Worm (Caenorhabditis elegans) whole organism, L2 larva: ENCODE results near the gene T22D1.8.

Experiments used
- C34F6.9 ChIP-seq: fragments of 150-350 bp; optimal IDR thresholded peaks from 2 replicates; lab custom pipeline; 2014; ENCODE audit warnings: missing biosample characterization, missing genetic modification characterization
- F13H6.1 ChIP-seq: sonication (generic microtip); optimal IDR thresholded peaks from 2 replicates; lab custom pipeline; 2016; ENCODE audit warnings: missing genetic modification characterization, missing compliant biosample characterization
- Y55F3AM.14 ChIP-seq: fragments of 200-800 bp; sonication (Bioruptor generic); optimal IDR thresholded peaks from 2 replicates; lab custom pipeline; 2018; ENCODE audit warnings: mild to moderate bottlenecking, missing genetic modification characterization, missing compliant biosample characterization
- ZK546.5 ChIP-seq: sonication (generic microtip); optimal IDR thresholded peaks from 2 replicates; lab custom pipeline; 2017; ENCODE audit warnings: missing biosample characterization, missing genetic modification characterization
- alr-1 ChIP-seq: fragments of 150-350 bp; optimal IDR thresholded peaks from 2 replicates; lab custom pipeline; 2014; ENCODE audit warnings: missing biosample characterization, missing genetic modification characterization
- aly-2 ChIP-seq: fragments of 150-350 bp; optimal IDR thresholded peaks from 2 replicates; lab custom pipeline; 2014; ENCODE audit warnings: missing biosample characterization, missing genetic modification characterization
- ama-1 ChIP-seq: fragments of 150-350 bp; optimal IDR thresholded peaks from 2 replicates; lab custom pipeline; 2018; ENCODE audit warnings: inconsistent platforms
- blmp-1 ChIP-seq: sonication (generic microtip); optimal IDR thresholded peaks from 2 replicates; lab custom pipeline; 2017; ENCODE audit warnings: missing genetic modification characterization, mild to moderate bottlenecking, missing compliant biosample characterization, antibody characterized with exemption, moderate library complexity; ENCODE audit not compliant: insufficient read depth
- ceh-16 ChIP-seq: fragments of 150-350 bp; optimal IDR thresholded peaks from 2 replicates; lab custom pipeline; 2014; ENCODE audit warnings: missing biosample characterization, missing genetic modification characterization
- ceh-82 ChIP-seq: fragments of 150-350 bp; optimal IDR thresholded peaks from 2 replicates; lab custom pipeline; 2014; ENCODE audit warnings: missing biosample characterization, missing genetic modification characterization
- crh-2 ChIP-seq: sonication (generic microtip); optimal IDR thresholded peaks from 2 replicates; lab custom pipeline; 2017; ENCODE audit warnings: missing biosample characterization, missing genetic modification characterization
- dmd-4 ChIP-seq: sonication (generic microtip); optimal IDR thresholded peaks from 2 replicates; lab custom pipeline; 2017; ENCODE audit warnings: missing biosample characterization, missing genetic modification characterization
- egl-27 ChIP-seq: sonication (generic microtip); optimal IDR thresholded peaks from 3 replicates; lab custom pipeline; 2017; ENCODE audit warnings: missing biosample characterization, missing genetic modification reagents, missing genetic modification characterization
- elt-1 ChIP-seq: fragments of 150-350 bp; optimal IDR thresholded peaks from 2 replicates; lab custom pipeline; 2014; ENCODE audit warnings: missing biosample characterization, missing genetic modification characterization
- elt-3 ChIP-seq: sonication (generic microtip); optimal IDR thresholded peaks from 2 replicates; lab custom pipeline; 2017; ENCODE audit warnings: missing biosample characterization, missing genetic modification characterization
- fos-1 ChIP-seq: fragments of 150-350 bp; optimal IDR thresholded peaks from 2 replicates; lab custom pipeline; 2014; ENCODE audit warnings: missing biosample characterization, missing genetic modification characterization
- gmeb-1 ChIP-seq: fragments of 150-350 bp; optimal IDR thresholded peaks from 2 replicates; lab custom pipeline; 2014; ENCODE audit warnings: missing biosample characterization, missing genetic modification characterization
- lin-13 ChIP-seq: fragments of 150-350 bp; optimal IDR thresholded peaks from 2 replicates; lab custom pipeline; 2014; ENCODE audit warnings: missing biosample characterization, missing genetic modification reagents, missing genetic modification characterization
- lin-39 ChIP-seq: fragments of 150-350 bp; optimal IDR thresholded peaks from 2 replicates; lab custom pipeline; 2014; ENCODE audit warnings: missing biosample characterization, missing genetic modification reagents, missing genetic modification characterization
- lsy-2 ChIP-seq, 2 experiments: fragments of 150-350 bp in 1 of 2; sonication (generic microtip) in 1 of 2; optimal IDR thresholded peaks; 2 replicates each; lab custom pipeline; 2014 to 2017; ENCODE audit warnings: missing biosample characterization in 2 of 2, missing genetic modification characterization in 2 of 2
- mab-5 ChIP-seq: fragments of 150-350 bp; optimal IDR thresholded peaks from 2 replicates; lab custom pipeline; 2014; ENCODE audit warnings: missing biosample characterization, missing genetic modification characterization
- mbf-1 ChIP-seq: sonication (generic microtip); optimal IDR thresholded peaks from 2 replicates; lab custom pipeline; 2017; ENCODE audit warnings: missing biosample characterization, missing genetic modification characterization
- mdl-1 ChIP-seq, 2 experiments: fragments of 150-350 bp in 1 of 2; sonication (generic microtip) in 1 of 2; optimal IDR thresholded peaks; 2 replicates each; lab custom pipeline; 2017; ENCODE audit warnings: missing biosample characterization in 2 of 2, missing genetic modification characterization in 2 of 2
- nhr-10 ChIP-seq: sonication (generic microtip); optimal IDR thresholded peaks from 2 replicates; lab custom pipeline; 2017; ENCODE audit warnings: missing biosample characterization, missing genetic modification characterization
- nhr-11 ChIP-seq: fragments of 150-350 bp; optimal IDR thresholded peaks from 2 replicates; lab custom pipeline; 2014; ENCODE audit warnings: missing biosample characterization, missing genetic modification characterization
- nhr-12 ChIP-seq: fragments of 150-350 bp; optimal IDR thresholded peaks from 2 replicates; lab custom pipeline; 2014; ENCODE audit warnings: missing biosample characterization, missing genetic modification characterization
- nhr-129 ChIP-seq: fragments of 150-350 bp; optimal IDR thresholded peaks from 2 replicates; lab custom pipeline; 2014; ENCODE audit warnings: missing biosample characterization, missing genetic modification characterization
- nhr-21 ChIP-seq: fragments of 150-350 bp; optimal IDR thresholded peaks from 2 replicates; lab custom pipeline; 2014; ENCODE audit warnings: missing biosample characterization, missing genetic modification characterization
- nhr-23 ChIP-seq: fragments of 150-350 bp; optimal IDR thresholded peaks from 2 replicates; lab custom pipeline; 2014; ENCODE audit warnings: missing biosample characterization, missing genetic modification reagents, missing genetic modification characterization
- nhr-237 ChIP-seq: fragments of 150-350 bp; optimal IDR thresholded peaks from 2 replicates; lab custom pipeline; 2014; ENCODE audit warnings: missing biosample characterization, missing genetic modification characterization
- nhr-25 ChIP-seq: fragments of 150-350 bp; sonication (generic microtip); optimal IDR thresholded peaks from 3 replicates; lab custom pipeline; 2014; ENCODE audit warnings: missing biosample characterization, missing genetic modification characterization
- nhr-6 ChIP-seq: fragments of 150-350 bp; optimal IDR thresholded peaks from 2 replicates; lab custom pipeline; 2014; ENCODE audit warnings: missing biosample characterization, missing genetic modification characterization
- nhr-77 ChIP-seq: fragments of 150-350 bp; optimal IDR thresholded peaks from 2 replicates; lab custom pipeline; 2014; ENCODE audit warnings: missing biosample characterization, missing genetic modification characterization
- sem-4 ChIP-seq: fragments of 150-350 bp; optimal IDR thresholded peaks from 2 replicates; lab custom pipeline; 2014; ENCODE audit warnings: missing biosample characterization, missing genetic modification reagents, missing genetic modification characterization
- skn-1 ChIP-seq: sonication (generic microtip); optimal IDR thresholded peaks from 2 replicates; lab custom pipeline; 2017; ENCODE audit warnings: missing biosample characterization, missing genetic modification characterization
- sma-9 ChIP-seq, 2 experiments: fragments of 150-350 bp in 1 of 2; sonication (generic microtip) in 1 of 2; optimal IDR thresholded peaks; 2 replicates each; lab custom pipeline; 2014 to 2016; ENCODE audit warnings: missing genetic modification characterization in 2 of 2, mild to moderate bottlenecking in 1 of 2, missing biosample characterization in 1 of 2, missing compliant biosample characterization in 1 of 2, missing genetic modification reagents in 1 of 2, moderate library complexity in 1 of 2
- snpc-4 ChIP-seq: fragments of 150-350 bp; optimal IDR thresholded peaks from 2 replicates; lab custom pipeline; 2014; ENCODE audit warnings: missing biosample characterization, missing genetic modification characterization
- unc-55 ChIP-seq: fragments of 150-350 bp; sonication (generic microtip); optimal IDR thresholded peaks from 3 replicates; lab custom pipeline; 2014; ENCODE audit warnings: missing biosample characterization, missing genetic modification reagents, missing genetic modification characterization
- zag-1 ChIP-seq: fragments of 150-350 bp; optimal IDR thresholded peaks from 2 replicates; lab custom pipeline; 2014; ENCODE audit warnings: missing biosample characterization, missing genetic modification characterization
- ztf-1 ChIP-seq: fragments of 200-800 bp; sonication (Bioruptor generic); conservative IDR thresholded peaks from 2 replicates; pipeline ENCODE4 v1.3.6; 2022; ENCODE audit warnings: missing genetic modification characterization, missing compliant biosample characterization

The T22D1.8 gene

ce11 chrIV:6916831-6917230, 10.7 kb upstream of the T22D1.8 start:
- no peak for TF ChIP-seq nhr-23 (tag; lab: Kevin White, UChicago)
- no peak for TF ChIP-seq sma-9 (GFP tag; optimal IDR thresholded peaks at IDR 0.05; lab: Kevin White, UChicago)
- TF ChIP-seq sma-9 (tag; optimal IDR thresholded peaks at IDR 0.05; lab: Kevin White, UChicago) = no peak
- no peak for TF ChIP-seq nhr-237
- no peak for TF ChIP-seq ceh-16
- no peak for TF ChIP-seq ztf-1 (GFP tag; lab: Robert Waterston, UW)
- TF ChIP-seq elt-3 = no peak
- no peak for TF ChIP-seq ama-1
- no peak for TF ChIP-seq elt-1
- no peak for TF ChIP-seq gmeb-1

ce11 chrIV:6914161-6914585, 8.0 kb upstream of the T22D1.8 start:
- TF ChIP-seq snpc-4 (tag; lab: Kevin White, UChicago) = peak; percentile 26

ce11 chrIV:6912851-6913588, 6.9 kb upstream of the T22D1.8 start, which contains the start of gene T22D1.3:
TSS of gene T22D1.3 (plus strand) at chrIV:6913538.
- TF ChIP-seq snpc-4 (tag; lab: Kevin White, UChicago) = peak; percentile 30
- TF ChIP-seq lsy-2 (tag; optimal IDR thresholded peaks at IDR 0.05; lab: Kevin White, UChicago) = peak in 1 of 2 experiments; percentile 30
- TF ChIP-seq unc-55 = peak; percentile 59
- TF ChIP-seq nhr-21 (tag; lab: Kevin White, UChicago) = no peak
- TF ChIP-seq C34F6.9 = peak; percentile 19

ce11 chrIV:6909863-6910733, 4.0 kb upstream of the T22D1.8 start, which contains the start of the genes rpn-1 and ribo-1:
TSS of gene rpn-1 (minus strand) at chrIV:6909913.
TSS of gene ribo-1 (plus strand) at chrIV:6910683.
- no peak for TF ChIP-seq mab-5 (tag; lab: Kevin White, UChicago)
- peak; percentile 84 for TF ChIP-seq crh-2 (tag; lab: Kevin White, UChicago)
- peak; percentile 99 for TF ChIP-seq skn-1 (tag; lab: Kevin White, UChicago)
- no peak for TF ChIP-seq ceh-82
- no peak for TF ChIP-seq F13H6.1 (tag; lab: Kevin White, UChicago)
- no peak for TF ChIP-seq fos-1 (tag; lab: Kevin White, UChicago)
- peak in 1 of 2 experiments; percentile 64 for TF ChIP-seq lsy-2 (tag; optimal IDR thresholded peaks at IDR 0.05; lab: Kevin White, UChicago)
- peak; percentile 68 for TF ChIP-seq unc-55
- peak; percentile 5 for TF ChIP-seq snpc-4 (tag; lab: Kevin White, UChicago)
- peak; percentile 50 for TF ChIP-seq nhr-129
- peak; percentile 12 for TF ChIP-seq nhr-25 (tag; lab: Kevin White, UChicago)
- peak; percentile 74 for TF ChIP-seq C34F6.9
- TF ChIP-seq ceh-16 = no peak
- TF ChIP-seq, all 48 proteins: peak for 8

- TF ChIP-seq nhr-77 (tag; lab: Kevin White, UChicago) (no peak), ztf-1 (GFP tag; lab: Robert Waterston, UW) (no peak), gmeb-1 (no peak), mbf-1 (tag; lab: Kevin White, UChicago) (no peak), nhr-237 (no peak), nhr-25 (tag; lab: Kevin White, UChicago) (no peak), aly-2 (no peak), ceh-16 (no peak), nhr-6 (tag; lab: Kevin White, UChicago) (no peak), sem-4 (tag; lab: Kevin White, UChicago) (no peak), egl-27 (no peak)
These were observed 1.3 kb upstream of the T22D1.8 start for ce11 chrIV:6907487-6907886.

- TF ChIP-seq dmd-4 (tag; lab: Kevin White, UChicago) = no peak
- TF ChIP-seq nhr-12 = no peak
- TF ChIP-seq C34F6.9 = no peak
- no peak for TF ChIP-seq Y55F3AM.14 (GFP tag; lab: Kevin White, UChicago)
- no peak for TF ChIP-seq mdl-1 (tag; optimal IDR thresholded peaks at IDR 0.05; lab: Kevin White, UChicago)
- no peak for TF ChIP-seq nhr-129
- no peak for TF ChIP-seq nhr-11
- no peak for TF ChIP-seq nhr-237
- no peak for TF ChIP-seq lin-13 (GFP tag; lab: Kevin White, UChicago)
- no peak for TF ChIP-seq lsy-2 (tag; optimal IDR thresholded peaks at IDR 0.05; lab: Kevin White, UChicago)
- TF ChIP-seq ceh-82 = no peak
- TF ChIP-seq nhr-10 = no peak
- TF ChIP-seq blmp-1 (tag; lab: Kevin White, UChicago) = no peak
- TF ChIP-seq ZK546.5 = no peak
- no peak for TF ChIP-seq lin-39 (tag; lab: Kevin White, UChicago)
- TF ChIP-seq alr-1 (tag; lab: Kevin White, UChicago) = no peak
- TF ChIP-seq elt-3 = no peak
- no peak for TF ChIP-seq zag-1 (tag; lab: Kevin White, UChicago)
- TF ChIP-seq mab-5 (tag; lab: Kevin White, UChicago) = no peak
- TF ChIP-seq, all 48 proteins: peak for 0
These were observed 720 bp downstream of the T22D1.8 start for ce11 chrIV:6905428-6905827.
